Fruit fly (Drosophila melanogaster): ENCODE data around the gene CG14110.
A peak's percentile ranks its signal among the peaks of the same experiment; 100 is the strongest.

CG14110 gene

DNA sequence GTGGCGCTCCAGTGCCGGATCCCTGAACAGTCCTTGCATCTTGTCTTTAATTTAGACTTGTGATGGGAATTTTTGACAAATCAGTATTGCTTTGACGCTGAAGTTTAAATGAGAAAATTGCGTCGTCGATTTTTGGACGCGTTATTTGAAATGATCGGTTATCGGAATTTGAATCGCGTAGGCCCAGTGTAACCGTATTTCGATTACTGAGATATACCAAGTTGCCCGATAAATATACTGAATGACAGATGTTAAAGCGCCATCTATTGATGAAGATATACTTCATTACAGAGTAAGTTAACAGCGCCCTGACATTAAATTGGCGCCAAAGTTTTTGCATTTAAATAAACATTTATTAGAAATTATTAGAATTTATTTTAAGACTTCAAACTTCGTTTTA is 5.2 kb downstream of the CG14110 start, which contains the start of gene Poc1:
Gene Poc1, minus strand, starts transcription at position 173 of the 400 bp plus-strand sequence.
- TF ChIP-seq CG6854 (GFP tag; optimal IDR thresholded peaks at IDR 0.05) (no peak), svp (GFP tag) (peak; percentile 22)

DNA sequence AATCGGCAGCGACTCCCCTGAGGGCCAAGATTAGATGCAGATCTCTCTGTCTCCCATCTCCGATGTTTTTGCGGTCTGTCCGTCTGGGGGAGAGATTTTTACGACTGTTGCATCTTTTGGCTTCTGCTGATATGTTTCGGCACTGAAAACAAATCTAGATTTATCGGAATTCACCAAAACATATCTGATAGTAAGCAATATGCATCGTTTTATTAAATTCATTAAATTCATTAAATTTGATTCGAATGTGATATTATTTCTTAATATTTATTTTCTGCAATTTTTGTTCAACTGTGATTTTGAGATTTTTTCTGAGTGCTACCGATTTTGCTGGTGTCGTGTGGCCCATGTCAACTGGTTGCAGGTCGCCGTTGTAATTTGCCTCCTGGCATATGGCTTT is 8.9 kb downstream of the CG14110 start:
- TF ChIP-seq Eip78C (GFP tag) (peak; percentile 88), CG15336 (GFP tag; IDR thresholded peaks at IDR 0.05) (no peak), CG8632 (GFP tag; optimal IDR thresholded peaks at IDR 0.05) (peak; percentile 51), achi (GFP tag; optimal IDR thresholded peaks at IDR 0.05) (peak; percentile 29), Blimp-1 (GFP tag; optimal IDR thresholded peaks at IDR 0.05) (peak; percentile 11), OdsH (GFP tag; optimal IDR thresholded peaks at IDR 0.05) (no peak), CG34406 (GFP tag; optimal IDR thresholded peaks at IDR 0.05) (peak; percentile 59), CG32006 (GFP tag; optimal IDR thresholded peaks at IDR 0.05) (no peak), topi (GFP tag; optimal IDR thresholded peaks at IDR 0.05) (peak; percentile 58), Lpt (GFP tag; optimal IDR thresholded peaks at IDR 0.05) (no peak), cyc (GFP tag; optimal IDR thresholded peaks at IDR 0.05) (peak; percentile 55), CG31627 (GFP tag; optimal IDR thresholded peaks at IDR 0.05) (peak; percentile 21), spab (GFP tag; optimal IDR thresholded peaks at IDR 0.05) (peak; percentile 9), lz (GFP tag; optimal IDR thresholded peaks at IDR 0.05) (peak; percentile 42), CG11902 (GFP tag; optimal IDR thresholded peaks at IDR 0.05) (peak; percentile 37), Smox (GFP tag; optimal IDR thresholded peaks at IDR 0.05) (peak; percentile 19), CG8319 (GFP tag; optimal IDR thresholded peaks at IDR 0.05) (peak; percentile 21), Hr38 (GFP tag; optimal IDR thresholded peaks at IDR 0.05) (no peak), pdm3 (GFP tag; optimal IDR thresholded peaks at IDR 0.05) (no peak), svp (GFP tag) (peak; percentile 74), CG6854 (GFP tag; optimal IDR thresholded peaks at IDR 0.05) (peak; percentile 19), CG6808 (GFP tag; optimal IDR thresholded peaks at IDR 0.05) (peak; percentile 28), fkh (GFP tag; optimal IDR thresholded peaks at IDR 0.05) (no peak), CG6792 (GFP tag; optimal IDR thresholded peaks at IDR 0.05) (peak; percentile 46), acj6 (GFP tag; optimal IDR thresholded peaks at IDR 0.05) (peak; percentile 30)

DNA sequence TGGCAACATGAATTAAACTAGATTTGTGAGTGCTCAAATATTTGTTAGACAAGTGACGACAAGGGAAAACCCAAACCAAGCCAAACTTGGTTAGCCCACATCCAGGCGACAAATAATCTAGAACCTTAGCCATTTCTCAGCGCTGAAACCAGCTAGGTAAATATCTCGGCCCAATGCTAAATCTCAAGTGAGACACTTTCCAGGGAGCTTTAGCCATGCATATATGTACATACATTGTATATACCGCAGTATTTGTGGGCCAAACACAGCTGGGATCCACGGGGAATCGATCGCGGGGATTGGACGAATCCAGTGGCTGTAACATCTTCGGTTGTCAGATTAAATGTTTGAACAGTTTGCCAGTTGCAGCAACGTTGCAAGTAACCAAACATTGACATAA is 13.1 kb downstream of the CG14110 start:
- TF ChIP-seq fkh (GFP tag; optimal IDR thresholded peaks at IDR 0.05) (peak; percentile 72), CG6808 (GFP tag; optimal IDR thresholded peaks at IDR 0.05) (no peak), CG31627 (GFP tag; optimal IDR thresholded peaks at IDR 0.05) (no peak)

DNA sequence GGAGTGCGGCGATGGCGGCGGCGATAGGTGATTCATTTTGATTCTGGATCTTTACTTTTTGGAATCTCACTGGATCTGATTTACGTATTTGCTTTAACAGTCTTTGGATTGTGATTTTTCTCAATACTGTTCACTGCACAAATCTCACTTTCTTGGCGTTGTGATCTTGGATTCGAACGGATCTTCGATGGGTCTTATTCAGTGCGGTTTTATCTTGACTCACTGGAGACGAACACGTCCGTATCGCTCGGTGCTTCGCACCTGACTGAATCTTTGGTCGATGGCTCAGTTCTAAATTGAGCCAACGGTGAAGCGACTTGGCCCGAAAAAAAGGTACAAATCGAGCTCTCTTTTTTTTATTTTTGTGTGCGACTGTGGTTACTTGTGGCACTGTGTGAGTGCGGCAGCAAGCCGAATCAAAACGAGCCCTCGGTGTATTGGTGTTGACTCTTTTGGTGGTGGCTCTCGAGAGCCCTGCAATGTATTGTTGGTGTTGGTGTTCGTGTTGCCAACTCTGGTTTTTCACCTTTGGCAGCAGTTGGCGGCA is 16.4 kb downstream of the CG14110 start, which contains the start of gene sens:
Gene sens, minus strand, starts transcription at position 254 of the 547 bp plus-strand sequence.
- TF ChIP-seq CG32006 (GFP tag; optimal IDR thresholded peaks at IDR 0.05) (no peak), CG11294 (GFP tag; IDR thresholded peaks at IDR 0.05) (no peak), cyc (GFP tag; optimal IDR thresholded peaks at IDR 0.05) (no peak), Ets21C (GFP tag; optimal IDR thresholded peaks at IDR 0.05) (no peak), Met (GFP tag; optimal IDR thresholded peaks at IDR 0.05) (no peak), Smox (GFP tag; optimal IDR thresholded peaks at IDR 0.05) (no peak), CG6792 (GFP tag; optimal IDR thresholded peaks at IDR 0.05) (no peak), CG6854 (GFP tag; optimal IDR thresholded peaks at IDR 0.05) (peak; percentile 23), Hr39 (GFP tag; optimal IDR thresholded peaks at IDR 0.05) (no peak), CG6163 (GFP tag; IDR thresholded peaks at IDR 0.05) (0 out of 3 replicates have a peak, but pooled peaks have one; percentile 40), Gug (GFP tag; IDR thresholded peaks at IDR 0.05) (no peak), CG4318 (GFP tag; optimal IDR thresholded peaks at IDR 0.05) (no peak), fd59A (GFP tag; optimal IDR thresholded peaks at IDR 0.05) (no peak), Lpt (GFP tag; optimal IDR thresholded peaks at IDR 0.05) (no peak), CG8632 (GFP tag; optimal IDR thresholded peaks at IDR 0.05) (no peak), eg (GFP tag; IDR thresholded peaks at IDR 0.05) (no peak), salr (GFP tag; optimal IDR thresholded peaks at IDR 0.05) (no peak), CG8319 (GFP tag; optimal IDR thresholded peaks at IDR 0.05) (no peak), CG9139 (GFP tag; optimal IDR thresholded peaks at IDR 0.05) (peak; percentile 6), CG34406 (GFP tag; optimal IDR thresholded peaks at IDR 0.05) (no peak), achi (GFP tag; optimal IDR thresholded peaks at IDR 0.05) (no peak), pdm3 (GFP tag; optimal IDR thresholded peaks at IDR 0.05) (no peak), Sox102F (GFP tag; optimal IDR thresholded peaks at IDR 0.05) (peak; percentile 6), CG16779 (tag; optimal IDR thresholded peaks at IDR 0.05) (no peak), topi (GFP tag; optimal IDR thresholded peaks at IDR 0.05) (peak; percentile 8), Sox15 (GFP tag; optimal IDR thresholded peaks at IDR 0.05) (no peak), lz (GFP tag; optimal IDR thresholded peaks at IDR 0.05) (no peak), ss (GFP tag; optimal IDR thresholded peaks at IDR 0.05) (peak; percentile 33 to 39), dsx (GFP tag; optimal IDR thresholded peaks at IDR 0.05; ENCODE audit: poor library complexity, severe bottlenecking) (no peak), fkh (GFP tag; optimal IDR thresholded peaks at IDR 0.05) (peak; percentile 16), Eip78C (GFP tag) (peak; percentile 13), CG7368 (GFP tag; optimal IDR thresholded peaks at IDR 0.05) (no peak), CG11902 (GFP tag; optimal IDR thresholded peaks at IDR 0.05) (no peak), vri (GFP tag; optimal IDR thresholded peaks at IDR 0.05) (no peak)
